Fruit fly (Drosophila melanogaster) whole organism, embryonic: ENCODE data around the gene Snx21.

Experiments
- CG10543 ChIP-seq: fragments of 200-800 bp; sonication (Bioruptor generic); optimal IDR thresholded peaks from 3 replicates; lab custom pipeline; 2017; ENCODE audit warnings: missing biosample characterization, mild to moderate bottlenecking, missing genetic modification characterization, moderate library complexity
- CG13424 ChIP-seq: fragments of 200-800 bp; sonication (Bioruptor generic); optimal IDR thresholded peaks from 2 replicates; lab custom pipeline; 2019; ENCODE audit warnings: missing biosample characterization, mild to moderate bottlenecking, missing genetic modification characterization, moderate library complexity
- CG14441 ChIP-seq: fragments of 200-800 bp; sonication (Bioruptor generic); IDR thresholded peaks from 2 replicates; pipeline ENCODE4 v1.3.6; 2022; ENCODE audit warnings: missing biosample characterization, missing genetic modification characterization
- CG15479 ChIP-seq: fragments of 200-800 bp; sonication (Bioruptor generic); optimal IDR thresholded peaks from 3 replicates; lab custom pipeline; 2019; ENCODE audit warnings: missing biosample characterization, mild to moderate bottlenecking, missing genetic modification characterization, moderate library complexity
- CG17361 ChIP-seq: fragments of 200-800 bp; sonication (Bioruptor generic); IDR thresholded peaks from 3 replicates; pipeline ENCODE4 v1.3.6; 2022; ENCODE audit warnings: missing biosample characterization, missing genetic modification characterization
- CG17568 ChIP-seq: fragments of 200-800 bp; sonication (Bioruptor generic); optimal IDR thresholded peaks from 2 replicates; lab custom pipeline; 2018; ENCODE audit warnings: missing biosample characterization, mild to moderate bottlenecking, missing genetic modification characterization, moderate library complexity
- CG2129 ChIP-seq: fragments of 200-800 bp; sonication (Bioruptor generic); IDR thresholded peaks from 2 replicates; pipeline ENCODE4 v1.3.6; 2022; ENCODE audit warnings: missing biosample characterization, missing genetic modification characterization; ENCODE audit not compliant: partially characterized antibody
- CG2678 ChIP-seq: fragments of 200-800 bp; sonication (Bioruptor generic); optimal IDR thresholded peaks from 3 replicates; lab custom pipeline; 2019; ENCODE audit warnings: missing biosample characterization, mild to moderate bottlenecking, missing genetic modification characterization, moderate library complexity
- CG32772 ChIP-seq: fragments of 200-800 bp; sonication (Bioruptor generic); IDR thresholded peaks from 2 replicates; pipeline ENCODE4 v1.3.6; 2022; ENCODE audit warnings: missing biosample characterization, missing genetic modification characterization
- CG33557 ChIP-seq: fragments of 200-800 bp; sonication (Bioruptor generic); optimal IDR thresholded peaks from 2 replicates; lab custom pipeline; 2019; ENCODE audit warnings: missing biosample characterization, mild to moderate bottlenecking, missing genetic modification characterization, moderate library complexity
- CG34422 ChIP-seq: fragments of 200-800 bp; sonication (Bioruptor generic); IDR thresholded peaks from 3 replicates; pipeline ENCODE4 v1.3.6; 2022; ENCODE audit warnings: missing biosample characterization, missing genetic modification characterization
- CG6791 ChIP-seq: fragments of 200-800 bp; sonication (Bioruptor generic); IDR thresholded peaks from 3 replicates; pipeline ENCODE4 v1.3.6; 2022; ENCODE audit warnings: missing biosample characterization, missing genetic modification characterization; ENCODE audit not compliant: partially characterized antibody
- CG7271 ChIP-seq: fragments of 200-800 bp; sonication (Bioruptor generic); optimal IDR thresholded peaks from 2 replicates; lab custom pipeline; 2018; ENCODE audit warnings: missing biosample characterization, mild to moderate bottlenecking, missing genetic modification characterization, moderate library complexity
- CG7745 ChIP-seq: fragments of 200-800 bp; sonication (Bioruptor generic); optimal IDR thresholded peaks from 2 replicates; lab custom pipeline; 2018; ENCODE audit warnings: missing biosample characterization, mild to moderate bottlenecking, missing genetic modification characterization, moderate library complexity
- CG9437 ChIP-seq: fragments of 200-800 bp; sonication (Bioruptor generic); optimal IDR thresholded peaks from 2 replicates; lab custom pipeline; 2018; ENCODE audit warnings: missing biosample characterization, mild to moderate bottlenecking, missing genetic modification characterization
- CkIIα-i1 ChIP-seq: fragments of 200-800 bp; sonication (Bioruptor generic); IDR thresholded peaks from 2 replicates; pipeline ENCODE4 v1.3.6; 2022; ENCODE audit warnings: missing biosample characterization, missing genetic modification characterization
- Dp ChIP-seq: fragments of 200-800 bp; sonication (Bioruptor generic); optimal IDR thresholded peaks from 2 replicates; lab custom pipeline; 2018; ENCODE audit warnings: missing biosample characterization, mild to moderate bottlenecking, missing genetic modification characterization, moderate library complexity
- Lhr ChIP-seq: fragments of 200-800 bp; sonication (Bioruptor generic); optimal IDR thresholded peaks from 3 replicates; lab custom pipeline; 2017; ENCODE audit warnings: mild to moderate bottlenecking, missing biosample characterization, missing genetic modification reagents, missing genetic modification characterization
- MESR4 ChIP-seq: fragments of 200-800 bp; sonication (Bioruptor generic); optimal IDR thresholded peaks from 2 replicates; lab custom pipeline; 2018; ENCODE audit warnings: missing biosample characterization, mild to moderate bottlenecking, missing genetic modification characterization, moderate library complexity
- Meics ChIP-seq: fragments of 200-800 bp; sonication (Bioruptor generic); optimal IDR thresholded peaks from 2 replicates; lab custom pipeline; 2017; ENCODE audit warnings: missing biosample characterization, mild to moderate bottlenecking, missing genetic modification characterization
- Neu2 ChIP-seq: fragments of 200-800 bp; sonication (Bioruptor generic); optimal IDR thresholded peaks from 3 replicates; lab custom pipeline; 2016; ENCODE audit warnings: missing biosample characterization, missing genetic modification characterization, borderline replicate concordance
- PHDP ChIP-seq: fragments of 200-800 bp; sonication (Bioruptor generic); optimal IDR thresholded peaks from 3 replicates; lab custom pipeline; 2018; ENCODE audit warnings: missing biosample characterization, mild to moderate bottlenecking, missing genetic modification characterization, moderate library complexity
- Sry-β ChIP-seq: fragments of 200-800 bp; sonication (Bioruptor generic); optimal IDR thresholded peaks from 2 replicates; lab custom pipeline; 2018; ENCODE audit warnings: missing biosample characterization, mild to moderate bottlenecking, missing genetic modification characterization, moderate library complexity
- Vsx1 ChIP-seq: fragments of 200-800 bp; sonication (Bioruptor generic); optimal IDR thresholded peaks from 2 replicates; lab custom pipeline; 2017; ENCODE audit warnings: missing biosample characterization, mild to moderate bottlenecking, missing genetic modification characterization, missing genetic modification reagents
- Xbp1 ChIP-seq: fragments of 200-800 bp; sonication (Bioruptor generic); optimal IDR thresholded peaks from 3 replicates; lab custom pipeline; 2016; ENCODE audit warnings: missing biosample characterization, mild to moderate bottlenecking, missing genetic modification characterization
- YL-1 ChIP-seq: fragments of 200-800 bp; sonication (Bioruptor generic); optimal IDR thresholded peaks from 3 replicates; lab custom pipeline; 2017; ENCODE audit warnings: missing biosample characterization, mild to moderate bottlenecking, missing genetic modification characterization
- ato ChIP-seq: fragments of 200-800 bp; sonication (Bioruptor generic); IDR thresholded peaks from 2 replicates; pipeline ENCODE4 v1.3.6; 2022; ENCODE audit warnings: missing biosample characterization, missing genetic modification characterization; ENCODE audit not compliant: partially characterized antibody
- cad ChIP-seq: fragments of >200 bp; optimal IDR thresholded peaks from 2 replicates; lab custom pipeline; 2017; ENCODE audit warnings: missing biosample characterization, missing genetic modification characterization
- crc ChIP-seq: fragments of 200-800 bp; sonication (Bioruptor generic); optimal IDR thresholded peaks from 2 replicates; lab custom pipeline; 2016; ENCODE audit warnings: missing biosample characterization, missing genetic modification characterization
- crp ChIP-seq, 2 experiments: fragments of 200-800 bp; sonication (Bioruptor generic); optimal IDR thresholded peaks; 2 replicates in 1 of 2; 3 replicates in 1 of 2; lab custom pipeline; 2017; ENCODE audit warnings: missing biosample characterization in 2 of 2, missing genetic modification characterization in 2 of 2, mild to moderate bottlenecking in 1 of 2, moderate library complexity in 1 of 2
- dmrt11E ChIP-seq: fragments of 200-800 bp; sonication (Bioruptor generic); optimal IDR thresholded peaks from 3 replicates; lab custom pipeline; 2018; ENCODE audit warnings: missing biosample characterization, mild to moderate bottlenecking, missing genetic modification characterization, moderate library complexity
- en ChIP-seq: fragments of 200-800 bp; sonication (Bioruptor generic); optimal IDR thresholded peaks from 2 replicates; lab custom pipeline; 2016; ENCODE audit warnings: missing biosample characterization, missing genetic modification characterization
- ham ChIP-seq: fragments of 200-800 bp; sonication (Bioruptor generic); IDR thresholded peaks from 2 replicates; pipeline ENCODE4 v1.3.6; 2022; ENCODE audit warnings: missing biosample characterization, missing genetic modification characterization
- insv ChIP-seq, 2 experiments: fragments of 200-800 bp; sonication (Bioruptor generic); optimal IDR thresholded peaks; 3 replicates each; lab custom pipeline; 2016 to 2018; ENCODE audit warnings: missing biosample characterization in 2 of 2, missing genetic modification characterization in 2 of 2
- mirr ChIP-seq: fragments of 200-800 bp; sonication (Bioruptor generic); optimal IDR thresholded peaks from 3 replicates; lab custom pipeline; 2018; ENCODE audit warnings: missing biosample characterization, mild to moderate bottlenecking, missing genetic modification characterization
- pho ChIP-seq: fragments of 200-800 bp; sonication (Bioruptor generic); optimal IDR thresholded peaks from 2 replicates; lab custom pipeline; 2016; ENCODE audit warnings: missing biosample characterization, missing genetic modification characterization
- pros ChIP-seq: fragments of 200-800 bp; sonication (Bioruptor generic); optimal IDR thresholded peaks from 3 replicates; lab custom pipeline; 2019; ENCODE audit warnings: missing biosample characterization, mild to moderate bottlenecking, missing genetic modification characterization, moderate library complexity
- pum ChIP-seq: fragments of 200-800 bp; sonication (Bioruptor generic); optimal IDR thresholded peaks from 2 replicates; lab custom pipeline; 2016; ENCODE audit warnings: missing biosample characterization, missing genetic modification characterization
- row ChIP-seq: fragments of 200-800 bp; sonication (Bioruptor generic); IDR thresholded peaks from 3 replicates; pipeline ENCODE4 v1.3.6; 2022; ENCODE audit warnings: missing biosample characterization, missing genetic modification characterization
- run ChIP-seq: fragments of 200-800 bp; sonication (Bioruptor generic); optimal IDR thresholded peaks from 3 replicates; lab custom pipeline; 2018; ENCODE audit warnings: missing biosample characterization, mild to moderate bottlenecking, missing genetic modification characterization
- scrt ChIP-seq: fragments of 200-800 bp; sonication (Bioruptor generic); optimal IDR thresholded peaks from 2 replicates; lab custom pipeline; 2018; ENCODE audit warnings: missing biosample characterization, mild to moderate bottlenecking, missing genetic modification characterization, moderate library complexity
- sd ChIP-seq: fragments of 200-800 bp; sonication (Bioruptor generic); optimal IDR thresholded peaks from 3 replicates; lab custom pipeline; 2018; ENCODE audit warnings: missing biosample characterization, mild to moderate bottlenecking, missing genetic modification characterization, moderate library complexity
- sens ChIP-seq: fragments of 200-800 bp; sonication (Bioruptor generic); peaks from one replicate; lab custom pipeline; 2016; ENCODE audit warnings: missing biosample characterization, missing genetic modification characterization
- slp2 ChIP-seq: fragments of 200-800 bp; sonication (Bioruptor generic); optimal IDR thresholded peaks from 2 replicates; lab custom pipeline; 2016; ENCODE audit warnings: missing biosample characterization, missing genetic modification characterization
- stwl ChIP-seq: fragments of 200-800 bp; sonication (Bioruptor generic); optimal IDR thresholded peaks from 3 replicates; lab custom pipeline; 2018; ENCODE audit warnings: missing biosample characterization, mild to moderate bottlenecking, missing genetic modification characterization, moderate library complexity
- tap ChIP-seq: fragments of 200-800 bp; optimal IDR thresholded peaks from 3 replicates; lab custom pipeline; 2019; ENCODE audit warnings: missing biosample characterization, mild to moderate bottlenecking, missing genetic modification characterization, moderate library complexity
- unc-4 ChIP-seq: fragments of 200-800 bp; sonication (Bioruptor generic); IDR thresholded peaks from 2 replicates; pipeline ENCODE4 v1.3.6; 2022; ENCODE audit warnings: missing biosample characterization, missing genetic modification characterization; ENCODE audit not compliant: partially characterized antibody
- wek ChIP-seq: fragments of 200-800 bp; sonication (Bioruptor generic); optimal IDR thresholded peaks from 3 replicates; lab custom pipeline; 2018; ENCODE audit warnings: missing biosample characterization, mild to moderate bottlenecking, missing genetic modification characterization, moderate library complexity

The Snx21 gene

dm6 chr2L:2769476-2770185 lies 4.2 kb upstream of the Snx21 start, which contains the start of the genes colt and HINT1 (continued):
- TF ChIP-seq stwl (tag; lab: Kevin White, UChicago), result peak; percentile 80
- peak in 1 of 2 experiments; percentile 33 for TF ChIP-seq insv (GFP tag; optimal IDR thresholded peaks at IDR 0.05; lab: Kevin White, UChicago)
- no peak for TF ChIP-seq pros (GFP tag; lab: Kevin White, UChicago)
- TF ChIP-seq ham (GFP tag; lab: Robert Waterston, UW), result no peak
- peak; percentile 86 for TF ChIP-seq sens (GFP tag; lab: Kevin White, UChicago)
- peak; percentile 51; the same call in 2 of the 3 replicates for TF ChIP-seq CG17361 (GFP tag; lab: Robert Waterston, UW)
- TF ChIP-seq YL-1 (GFP tag; lab: Kevin White, UChicago), result peak; percentile 94
- TF ChIP-seq CG13424 (tag; lab: Kevin White, UChicago), result peak; percentile 8
- peak; percentile 84 for TF ChIP-seq sd
- TF ChIP-seq MESR4 (GFP tag; lab: Kevin White, UChicago), result peak; percentile 96
- TF ChIP-seq CG34422 (GFP tag; lab: Robert Waterston, UW), result peak; percentile 86
- peak in 1 of 2 experiments; percentile 54 for TF ChIP-seq crp (GFP tag; optimal IDR thresholded peaks at IDR 0.05; lab: Kevin White, UChicago)
- peak; percentile 44; the same call in 1 of the 3 replicates for TF ChIP-seq CG6791 (GFP tag; lab: Robert Waterston, UW)
- TF ChIP-seq CkIIα-i1 (GFP tag; lab: Robert Waterston, UW), result no peak
- TF ChIP-seq unc-4 (GFP tag; lab: Robert Waterston, UW), result peak; percentile 44
- TF ChIP-seq CG7271, result no peak
- peak; percentile 15 for TF ChIP-seq tap
- peak; percentile 41 for TF ChIP-seq Dp
- TF ChIP-seq CG9437 (GFP tag; lab: Kevin White, UChicago), result peak; percentile 31
- no peak for TF ChIP-seq cad (GFP tag; lab: Kevin White, UChicago)
- TF ChIP-seq CG15479 (GFP tag; lab: Kevin White, UChicago), result peak; percentile 20
- TF ChIP-seq slp2 (GFP tag; lab: Kevin White, UChicago), result no peak
- no peak for TF ChIP-seq ato
- no peak for TF ChIP-seq CG32772
- peak; percentile 22 for TF ChIP-seq Xbp1 (GFP tag; lab: Kevin White, UChicago)
- peak; percentile 28 for TF ChIP-seq CG2678 (tag; lab: Kevin White, UChicago)
- TF ChIP-seq Lhr, result peak; percentile 33
- TF ChIP-seq pum (GFP tag; lab: Kevin White, UChicago), result no peak
- TF ChIP-seq PHDP (tag; lab: Kevin White, UChicago), result peak; percentile 17
- peak; percentile 0 for TF ChIP-seq CG10543 (GFP tag; lab: Kevin White, UChicago)
- TF ChIP-seq crc (GFP tag; lab: Kevin White, UChicago), result no peak
- TF ChIP-seq run (tag; lab: Kevin White, UChicago), result no peak
- TF ChIP-seq wek (GFP tag; lab: Kevin White, UChicago), result peak; percentile 82
- TF ChIP-seq row (GFP tag; lab: Robert Waterston, UW), result peak; percentile 47
- no peak for TF ChIP-seq en (GFP tag; lab: Kevin White, UChicago)
- peak; percentile 59 for TF ChIP-seq Vsx1 (GFP tag; lab: Kevin White, UChicago)
- TF ChIP-seq mirr (GFP tag; lab: Kevin White, UChicago), result peak; percentile 41
- TF ChIP-seq CG2129 (GFP tag; lab: Robert Waterston, UW), result no peak
- TF ChIP-seq CG33557 (GFP tag; lab: Kevin White, UChicago), result no peak
- peak; percentile 6 for TF ChIP-seq dmrt11E
- TF ChIP-seq scrt (GFP tag; lab: Kevin White, UChicago), result peak; percentile 19
- TF ChIP-seq pho (GFP tag; lab: Kevin White, UChicago), result peak; percentile 18
- TF ChIP-seq Sry-β, result peak; percentile 2
- peak; percentile 28 for TF ChIP-seq Meics (GFP tag; lab: Kevin White, UChicago)
- TF ChIP-seq CG14441 (GFP tag; lab: Robert Waterston, UW), result peak; percentile 37; the same call in 1 of the 2 replicates
- no peak for TF ChIP-seq CG7745 (tag; lab: Kevin White, UChicago)
- TF ChIP-seq CG17568 (GFP tag; lab: Kevin White, UChicago), result no peak
- TF ChIP-seq Neu2 (GFP tag; lab: Kevin White, UChicago), result no peak
